Fruit fly (Drosophila melanogaster): ENCODE data around the gene trp.

dm6 chr3R:29935756-29936155 is 15.7 kb upstream of the trp start, which contains the start of the genes eIF2Balpha and Vps13B:
- TF ChIP-seq ss (GFP tag; optimal IDR thresholded peaks at IDR 0.05) (no peak), OdsH (GFP tag; optimal IDR thresholded peaks at IDR 0.05) (no peak), Gug (GFP tag; IDR thresholded peaks at IDR 0.05) (no peak), CG10669 (GFP tag; optimal IDR thresholded peaks at IDR 0.05) (no peak), lz (GFP tag; optimal IDR thresholded peaks at IDR 0.05) (no peak), Blimp-1 (GFP tag; optimal IDR thresholded peaks at IDR 0.05) (no peak), Met (GFP tag; optimal IDR thresholded peaks at IDR 0.05) (no peak), CG6808 (GFP tag; optimal IDR thresholded peaks at IDR 0.05) (no peak), Ets96B (tag; optimal IDR thresholded peaks at IDR 0.05) (no peak)

All from whole organism, prepupa.